Worm (Caenorhabditis elegans) whole organism, L2 larva: Measurements from ENCODE around the gene cyp-35B2.

Source experiments
- C34F6.9 ChIP-seq: fragments of 150-350 bp; optimal IDR thresholded peaks from 2 replicates; lab custom pipeline; 2014; ENCODE audit warnings: missing biosample characterization, missing genetic modification characterization
- F13H6.1 ChIP-seq: sonication (generic microtip); optimal IDR thresholded peaks from 2 replicates; lab custom pipeline; 2016; ENCODE audit warnings: missing genetic modification characterization, missing compliant biosample characterization
- Y55F3AM.14 ChIP-seq: fragments of 200-800 bp; sonication (Bioruptor generic); optimal IDR thresholded peaks from 2 replicates; lab custom pipeline; 2018; ENCODE audit warnings: mild to moderate bottlenecking, missing genetic modification characterization, missing compliant biosample characterization
- ZK546.5 ChIP-seq: sonication (generic microtip); optimal IDR thresholded peaks from 2 replicates; lab custom pipeline; 2017; ENCODE audit warnings: missing biosample characterization, missing genetic modification characterization
- alr-1 ChIP-seq: fragments of 150-350 bp; optimal IDR thresholded peaks from 2 replicates; lab custom pipeline; 2014; ENCODE audit warnings: missing biosample characterization, missing genetic modification characterization
- aly-2 ChIP-seq: fragments of 150-350 bp; optimal IDR thresholded peaks from 2 replicates; lab custom pipeline; 2014; ENCODE audit warnings: missing biosample characterization, missing genetic modification characterization
- ama-1 ChIP-seq: fragments of 150-350 bp; optimal IDR thresholded peaks from 2 replicates; lab custom pipeline; 2018; ENCODE audit warnings: inconsistent platforms
- blmp-1 ChIP-seq: sonication (generic microtip); optimal IDR thresholded peaks from 2 replicates; lab custom pipeline; 2017; ENCODE audit warnings: missing genetic modification characterization, mild to moderate bottlenecking, missing compliant biosample characterization, antibody characterized with exemption, moderate library complexity; ENCODE audit not compliant: insufficient read depth
- ceh-16 ChIP-seq: fragments of 150-350 bp; optimal IDR thresholded peaks from 2 replicates; lab custom pipeline; 2014; ENCODE audit warnings: missing biosample characterization, missing genetic modification characterization
- crh-2 ChIP-seq: sonication (generic microtip); optimal IDR thresholded peaks from 2 replicates; lab custom pipeline; 2017; ENCODE audit warnings: missing biosample characterization, missing genetic modification characterization
- dmd-4 ChIP-seq: sonication (generic microtip); optimal IDR thresholded peaks from 2 replicates; lab custom pipeline; 2017; ENCODE audit warnings: missing biosample characterization, missing genetic modification characterization
- egl-27 ChIP-seq: sonication (generic microtip); optimal IDR thresholded peaks from 3 replicates; lab custom pipeline; 2017; ENCODE audit warnings: missing biosample characterization, missing genetic modification reagents, missing genetic modification characterization
- elt-1 ChIP-seq: fragments of 150-350 bp; optimal IDR thresholded peaks from 2 replicates; lab custom pipeline; 2014; ENCODE audit warnings: missing biosample characterization, missing genetic modification characterization
- elt-3 ChIP-seq: sonication (generic microtip); optimal IDR thresholded peaks from 2 replicates; lab custom pipeline; 2017; ENCODE audit warnings: missing biosample characterization, missing genetic modification characterization
- fos-1 ChIP-seq: fragments of 150-350 bp; optimal IDR thresholded peaks from 2 replicates; lab custom pipeline; 2014; ENCODE audit warnings: missing biosample characterization, missing genetic modification characterization
- gmeb-1 ChIP-seq: fragments of 150-350 bp; optimal IDR thresholded peaks from 2 replicates; lab custom pipeline; 2014; ENCODE audit warnings: missing biosample characterization, missing genetic modification characterization
- lin-13 ChIP-seq: fragments of 150-350 bp; optimal IDR thresholded peaks from 2 replicates; lab custom pipeline; 2014; ENCODE audit warnings: missing biosample characterization, missing genetic modification reagents, missing genetic modification characterization
- lin-39 ChIP-seq: fragments of 150-350 bp; optimal IDR thresholded peaks from 2 replicates; lab custom pipeline; 2014; ENCODE audit warnings: missing biosample characterization, missing genetic modification reagents, missing genetic modification characterization
- lsy-2 ChIP-seq, 2 experiments: fragments of 150-350 bp in 1 of 2; sonication (generic microtip) in 1 of 2; optimal IDR thresholded peaks; 2 replicates each; lab custom pipeline; 2014 to 2017; ENCODE audit warnings: missing biosample characterization in 2 of 2, missing genetic modification characterization in 2 of 2
- nhr-10 ChIP-seq: sonication (generic microtip); optimal IDR thresholded peaks from 2 replicates; lab custom pipeline; 2017; ENCODE audit warnings: missing biosample characterization, missing genetic modification characterization
- nhr-12 ChIP-seq: fragments of 150-350 bp; optimal IDR thresholded peaks from 2 replicates; lab custom pipeline; 2014; ENCODE audit warnings: missing biosample characterization, missing genetic modification characterization
- nhr-129 ChIP-seq: fragments of 150-350 bp; optimal IDR thresholded peaks from 2 replicates; lab custom pipeline; 2014; ENCODE audit warnings: missing biosample characterization, missing genetic modification characterization
- nhr-21 ChIP-seq: fragments of 150-350 bp; optimal IDR thresholded peaks from 2 replicates; lab custom pipeline; 2014; ENCODE audit warnings: missing biosample characterization, missing genetic modification characterization
- nhr-23 ChIP-seq: fragments of 150-350 bp; optimal IDR thresholded peaks from 2 replicates; lab custom pipeline; 2014; ENCODE audit warnings: missing biosample characterization, missing genetic modification reagents, missing genetic modification characterization
- nhr-25 ChIP-seq: fragments of 150-350 bp; sonication (generic microtip); optimal IDR thresholded peaks from 3 replicates; lab custom pipeline; 2014; ENCODE audit warnings: missing biosample characterization, missing genetic modification characterization
- nhr-77 ChIP-seq: fragments of 150-350 bp; optimal IDR thresholded peaks from 2 replicates; lab custom pipeline; 2014; ENCODE audit warnings: missing biosample characterization, missing genetic modification characterization
- peb-1 ChIP-seq: fragments of 150-350 bp; optimal IDR thresholded peaks from 2 replicates; lab custom pipeline; 2014; ENCODE audit warnings: missing biosample characterization, missing genetic modification characterization
- sem-4 ChIP-seq: fragments of 150-350 bp; optimal IDR thresholded peaks from 2 replicates; lab custom pipeline; 2014; ENCODE audit warnings: missing biosample characterization, missing genetic modification reagents, missing genetic modification characterization
- skn-1 ChIP-seq: sonication (generic microtip); optimal IDR thresholded peaks from 2 replicates; lab custom pipeline; 2017; ENCODE audit warnings: missing biosample characterization, missing genetic modification characterization
- sma-3 ChIP-seq: sonication (generic microtip); optimal IDR thresholded peaks from 2 replicates; lab custom pipeline; 2016; ENCODE audit warnings: missing genetic modification reagents, missing genetic modification characterization, missing compliant biosample characterization
- snpc-4 ChIP-seq: fragments of 150-350 bp; optimal IDR thresholded peaks from 2 replicates; lab custom pipeline; 2014; ENCODE audit warnings: missing biosample characterization, missing genetic modification characterization
- unc-55 ChIP-seq: fragments of 150-350 bp; sonication (generic microtip); optimal IDR thresholded peaks from 3 replicates; lab custom pipeline; 2014; ENCODE audit warnings: missing biosample characterization, missing genetic modification reagents, missing genetic modification characterization
- unc-62 ChIP-seq: fragments of 150-350 bp; optimal IDR thresholded peaks from 2 replicates; lab custom pipeline; 2014; ENCODE audit warnings: missing biosample characterization, missing genetic modification reagents, missing genetic modification characterization
- zag-1 ChIP-seq: fragments of 150-350 bp; optimal IDR thresholded peaks from 2 replicates; lab custom pipeline; 2014; ENCODE audit warnings: missing biosample characterization, missing genetic modification characterization
- ztf-11 ChIP-seq: sonication (generic microtip); optimal IDR thresholded peaks from 2 replicates; lab custom pipeline; 2017; ENCODE audit warnings: missing biosample characterization, missing genetic modification characterization

Gene cyp-35B2

ce11 chrV:3902458-3903157 is 39.4 kb upstream of the cyp-35B2 start, which contains the start of the genes str-229 and srh-190:
Gene str-229 (minus strand): TSS chrV:3902558.
Gene srh-190 (plus strand): TSS chrV:3903107.
- no peak for TF ChIP-seq nhr-23
- no peak for TF ChIP-seq nhr-12 (tag; lab: Kevin White, UChicago)
- TF ChIP-seq elt-1 = no peak
- no peak for TF ChIP-seq gmeb-1 (tag; lab: Kevin White, UChicago)
- no peak for TF ChIP-seq ZK546.5 (tag; lab: Kevin White, UChicago)
- TF ChIP-seq fos-1 = no peak
- TF ChIP-seq lin-39 (tag; lab: Kevin White, UChicago) = no peak
- no peak for TF ChIP-seq lsy-2 (tag; optimal IDR thresholded peaks at IDR 0.05; lab: Kevin White, UChicago)
- TF ChIP-seq alr-1 (tag; lab: Kevin White, UChicago) = no peak
- TF ChIP-seq Y55F3AM.14 (GFP tag; lab: Kevin White, UChicago) = no peak
- TF ChIP-seq egl-27 (tag; lab: Kevin White, UChicago) = no peak
- no peak for TF ChIP-seq C34F6.9 (tag; lab: Kevin White, UChicago)
- TF ChIP-seq unc-55 = no peak
- no peak for TF ChIP-seq ztf-11
- no peak for TF ChIP-seq F13H6.1 (tag; lab: Kevin White, UChicago)
- no peak for TF ChIP-seq sma-3 (GFP tag; lab: Kevin White, UChicago)
- no peak for TF ChIP-seq zag-1 (tag; lab: Kevin White, UChicago)
- TF ChIP-seq blmp-1 = no peak

- TF ChIP-seq snpc-4 (tag; lab: Kevin White, UChicago) (no peak), lin-13 (GFP tag; lab: Kevin White, UChicago) (no peak), unc-62 (GFP tag; lab: Kevin White, UChicago) (no peak), dmd-4 (tag; lab: Kevin White, UChicago) (no peak), sem-4 (tag; lab: Kevin White, UChicago) (no peak), nhr-129 (tag; lab: Kevin White, UChicago) (no peak), crh-2 (tag; lab: Kevin White, UChicago) (no peak), aly-2 (no peak), nhr-21 (tag; lab: Kevin White, UChicago) (no peak), nhr-25 (tag; lab: Kevin White, UChicago) (no peak), elt-3 (no peak), skn-1 (tag; lab: Kevin White, UChicago) (no peak)
- TF ChIP-seq, all 48 proteins: peak for 0
These were observed 38.5 kb upstream of the cyp-35B2 start for ce11 chrV:3903424-3903823.

- peak; percentile 2 for TF ChIP-seq gmeb-1 (tag; lab: Kevin White, UChicago)
- TF ChIP-seq nhr-77 = no peak
- peak; percentile 6 for TF ChIP-seq nhr-129 (tag; lab: Kevin White, UChicago)
- TF ChIP-seq ceh-16 = no peak
- TF ChIP-seq blmp-1 = peak; percentile 9
- TF ChIP-seq, all 48 proteins: peak for 3
These were observed 36.1 kb upstream of the cyp-35B2 start, which contains the start of gene nhr-156 for ce11 chrV:3905841-3906240. Gene nhr-156 (plus strand): TSS chrV:3906106.

- TF ChIP-seq peb-1 (tag; lab: Kevin White, UChicago) = no peak
- no peak for TF ChIP-seq F13H6.1 (tag; lab: Kevin White, UChicago)
- no peak for TF ChIP-seq nhr-10
- no peak for TF ChIP-seq skn-1 (tag; lab: Kevin White, UChicago)
- no peak for TF ChIP-seq elt-1
- no peak for TF ChIP-seq ama-1 (lab: Kevin White, UChicago)
These were observed 29.5 kb upstream of the cyp-35B2 start, which contains the start of gene srx-68 for ce11 chrV:3912472-3912871. Gene srx-68 (plus strand): TSS chrV:3912772.

- no peak for TF ChIP-seq nhr-12 (tag; lab: Kevin White, UChicago)
- TF ChIP-seq skn-1 (tag; lab: Kevin White, UChicago) = no peak
- no peak for TF ChIP-seq F13H6.1 (tag; lab: Kevin White, UChicago)
- TF ChIP-seq unc-62 (GFP tag; lab: Kevin White, UChicago) = no peak
- no peak for TF ChIP-seq nhr-23
- no peak for TF ChIP-seq sem-4 (tag; lab: Kevin White, UChicago)
These were observed 28.8 kb upstream of the cyp-35B2 start for ce11 chrV:3913131-3913530.
